Fruit fly (Drosophila melanogaster) whole organism, pupa: ENCODE data around the gene CG42353.
A peak's percentile ranks its signal among the peaks of the same experiment; 100 is the strongest.

Experiments used
- CG10348 ChIP-seq: fragments of 200-800 bp; sonication (Bioruptor generic); IDR thresholded peaks from 2 replicates; pipeline ENCODE4 v1.3.6; 2022; ENCODE audit warnings: missing biosample characterization, missing genetic modification characterization
- CG12605 ChIP-seq: fragments of 200-800 bp; sonication (Bioruptor generic); IDR thresholded peaks from 2 replicates; pipeline ENCODE4 v1.3.6; 2022; ENCODE audit warnings: missing biosample characterization, missing genetic modification characterization
- CG13204 ChIP-seq: fragments of 200-800 bp; sonication (Bioruptor generic); optimal IDR thresholded peaks from 2 replicates; lab custom pipeline; 2018; ENCODE audit warnings: missing biosample characterization, mild to moderate bottlenecking, missing genetic modification characterization, moderate library complexity
- CG14655 ChIP-seq: fragments of 200-800 bp; sonication (Bioruptor generic); optimal IDR thresholded peaks from 3 replicates; lab custom pipeline; 2017; ENCODE audit warnings: mild to moderate bottlenecking, missing biosample characterization, missing genetic modification reagents, missing genetic modification characterization
- CG15710 ChIP-seq: fragments of 200-800 bp; sonication (Bioruptor generic); optimal IDR thresholded peaks from 2 replicates; lab custom pipeline; 2018; ENCODE audit warnings: missing biosample characterization, mild to moderate bottlenecking, missing genetic modification characterization, moderate library complexity
- CG17806 ChIP-seq: fragments of 200-800 bp; sonication (Bioruptor generic); optimal IDR thresholded peaks from 2 replicates; lab custom pipeline; 2018; ENCODE audit warnings: missing biosample characterization, mild to moderate bottlenecking, missing genetic modification characterization, moderate library complexity
- CG32121 ChIP-seq: fragments of 200-800 bp; sonication (Bioruptor generic); IDR thresholded peaks from 2 replicates; pipeline ENCODE4 v1.3.6; 2022; ENCODE audit warnings: missing biosample characterization, missing genetic modification characterization
- CG34367 ChIP-seq: fragments of 200-800 bp; sonication (Bioruptor generic); optimal IDR thresholded peaks from 2 replicates; lab custom pipeline; 2018; ENCODE audit warnings: missing biosample characterization, mild to moderate bottlenecking, missing genetic modification characterization
- CG4496 ChIP-seq: fragments of 200-800 bp; sonication (Bioruptor generic); IDR thresholded peaks from 3 replicates; pipeline ENCODE4 v1.3.6; 2022; ENCODE audit warnings: missing biosample characterization, missing genetic modification characterization
- CG8159 ChIP-seq: fragments of 200-800 bp; sonication (Bioruptor generic); optimal IDR thresholded peaks from 3 replicates; lab custom pipeline; 2018; ENCODE audit warnings: missing biosample characterization, mild to moderate bottlenecking, missing genetic modification characterization, moderate library complexity
- CG8301 ChIP-seq: fragments of 200-800 bp; sonication (Bioruptor generic); optimal IDR thresholded peaks from 2 replicates; lab custom pipeline; 2018; ENCODE audit warnings: missing biosample characterization, mild to moderate bottlenecking, missing genetic modification characterization
- CG9948 ChIP-seq: fragments of 200-800 bp; sonication (Bioruptor generic); optimal IDR thresholded peaks from 2 replicates; lab custom pipeline; 2018; ENCODE audit warnings: missing biosample characterization, mild to moderate bottlenecking, missing genetic modification characterization, moderate library complexity
- D1 ChIP-seq: fragments of 200-800 bp; sonication (Bioruptor generic); optimal IDR thresholded peaks from 2 replicates; lab custom pipeline; 2018; ENCODE audit warnings: missing biosample characterization, mild to moderate bottlenecking, missing genetic modification characterization, moderate library complexity
- EcR ChIP-seq: fragments of 200-800 bp; sonication (Bioruptor generic); optimal IDR thresholded peaks from 3 replicates; lab custom pipeline; 2019; ENCODE audit warnings: missing biosample characterization, missing genetic modification characterization, mild to moderate bottlenecking, moderate library complexity, missing genetic modification reagents
- Ets98B ChIP-seq: fragments of 200-800 bp; sonication (Bioruptor generic); IDR thresholded peaks from 2 replicates; pipeline ENCODE4 v1.3.6; 2022; ENCODE audit warnings: missing biosample characterization, missing genetic modification characterization
- Pif1A ChIP-seq: fragments of 200-800 bp; sonication (Bioruptor generic); optimal IDR thresholded peaks from 3 replicates; lab custom pipeline; 2016; ENCODE audit warnings: missing biosample characterization, missing genetic modification characterization
- Pif1B ChIP-seq: fragments of 200-800 bp; sonication (Bioruptor generic); optimal IDR thresholded peaks from 3 replicates; lab custom pipeline; 2016; ENCODE audit warnings: missing biosample characterization, missing genetic modification characterization
- Snoo ChIP-seq: fragments of 200-800 bp; sonication (Bioruptor generic); optimal IDR thresholded peaks from 3 replicates; lab custom pipeline; 2017; ENCODE audit warnings: missing biosample characterization, mild to moderate bottlenecking, missing genetic modification characterization, inconsistent platforms
- fd96Ca ChIP-seq: fragments of 200-800 bp; sonication (Bioruptor generic); IDR thresholded peaks from 3 replicates; pipeline ENCODE4 v1.3.6; 2022; ENCODE audit warnings: missing biosample characterization, missing genetic modification characterization
- gl ChIP-seq: fragments of 200-800 bp; sonication (Bioruptor generic); optimal IDR thresholded peaks from 2 replicates; lab custom pipeline; 2018; ENCODE audit warnings: missing biosample characterization, mild to moderate bottlenecking, missing genetic modification characterization
- rn ChIP-seq: fragments of 200-800 bp; sonication (Bioruptor generic); IDR thresholded peaks from 2 replicates; pipeline ENCODE4 v1.3.6; 2022; ENCODE audit warnings: missing biosample characterization, missing genetic modification characterization

The CG42353 gene

dm6 chrX:16092614-16093280 is 12.0 kb downstream of the CG42353 start:
- TF ChIP-seq CG8301 (peak; percentile 8), CG32121 (GFP tag; lab: Robert Waterston, UW) (peak; percentile 53), CG15710 (no peak), gl (tag; lab: Kevin White, UChicago) (no peak), CG14655 (GFP tag; lab: Kevin White, UChicago) (no peak), CG4496 (GFP tag; lab: Robert Waterston, UW) (peak; percentile 74), Pif1B (GFP tag; lab: Kevin White, UChicago) (peak; percentile 17), rn (GFP tag; lab: Robert Waterston, UW) (no peak), Pif1A (GFP tag; lab: Kevin White, UChicago) (peak; percentile 36), CG8159 (tag; lab: Kevin White, UChicago) (peak; percentile 96), CG13204 (GFP tag; lab: Kevin White, UChicago) (no peak), fd96Ca (peak; percentile 50; the same call in 1 of the 3 replicates), EcR (GFP tag; lab: Kevin White, UChicago) (peak; percentile 54), CG34367 (tag; lab: Kevin White, UChicago) (no peak), CG10348 (GFP tag; lab: Robert Waterston, UW) (no peak), CG12605 (GFP tag; lab: Robert Waterston, UW) (0 out of 2 replicates have a peak, but pooled peaks have one; percentile 26), CG17806 (tag; lab: Kevin White, UChicago) (peak; percentile 10)

dm6 chrX:16091431-16091990 is 13.2 kb downstream of the CG42353 start, which contains the start of gene Tob:
Gene Tob (minus strand): TSS chrX:16091495.
- TF ChIP-seq gl (tag; lab: Kevin White, UChicago): peak; percentile 19
- no peak for TF ChIP-seq CG9948 (tag; lab: Kevin White, UChicago)
- TF ChIP-seq EcR (GFP tag; lab: Kevin White, UChicago): peak; percentile 22
- peak; percentile 15 for TF ChIP-seq CG13204 (GFP tag; lab: Kevin White, UChicago)
- TF ChIP-seq Pif1B (GFP tag; lab: Kevin White, UChicago): peak; percentile 14
- TF ChIP-seq Ets98B (GFP tag; lab: Robert Waterston, UW): peak; percentile 71
- TF ChIP-seq CG32121 (GFP tag; lab: Robert Waterston, UW): peak; percentile 55; the same call in 1 of the 2 replicates
- peak; percentile 25 for TF ChIP-seq CG8159 (tag; lab: Kevin White, UChicago)
- TF ChIP-seq CG17806 (tag; lab: Kevin White, UChicago): no peak
- no peak for TF ChIP-seq CG15710
- TF ChIP-seq CG10348 (GFP tag; lab: Robert Waterston, UW): no peak
- peak; percentile 8 for TF ChIP-seq CG14655 (GFP tag; lab: Kevin White, UChicago)
- peak; percentile 79 for TF ChIP-seq CG4496 (GFP tag; lab: Robert Waterston, UW)
- peak; percentile 72 for TF ChIP-seq CG12605 (GFP tag; lab: Robert Waterston, UW)
- TF ChIP-seq CG8301: no peak
- peak; percentile 22 for TF ChIP-seq Snoo
- TF ChIP-seq fd96Ca: no peak; the same call in 2 of the 3 replicates

DNA sequence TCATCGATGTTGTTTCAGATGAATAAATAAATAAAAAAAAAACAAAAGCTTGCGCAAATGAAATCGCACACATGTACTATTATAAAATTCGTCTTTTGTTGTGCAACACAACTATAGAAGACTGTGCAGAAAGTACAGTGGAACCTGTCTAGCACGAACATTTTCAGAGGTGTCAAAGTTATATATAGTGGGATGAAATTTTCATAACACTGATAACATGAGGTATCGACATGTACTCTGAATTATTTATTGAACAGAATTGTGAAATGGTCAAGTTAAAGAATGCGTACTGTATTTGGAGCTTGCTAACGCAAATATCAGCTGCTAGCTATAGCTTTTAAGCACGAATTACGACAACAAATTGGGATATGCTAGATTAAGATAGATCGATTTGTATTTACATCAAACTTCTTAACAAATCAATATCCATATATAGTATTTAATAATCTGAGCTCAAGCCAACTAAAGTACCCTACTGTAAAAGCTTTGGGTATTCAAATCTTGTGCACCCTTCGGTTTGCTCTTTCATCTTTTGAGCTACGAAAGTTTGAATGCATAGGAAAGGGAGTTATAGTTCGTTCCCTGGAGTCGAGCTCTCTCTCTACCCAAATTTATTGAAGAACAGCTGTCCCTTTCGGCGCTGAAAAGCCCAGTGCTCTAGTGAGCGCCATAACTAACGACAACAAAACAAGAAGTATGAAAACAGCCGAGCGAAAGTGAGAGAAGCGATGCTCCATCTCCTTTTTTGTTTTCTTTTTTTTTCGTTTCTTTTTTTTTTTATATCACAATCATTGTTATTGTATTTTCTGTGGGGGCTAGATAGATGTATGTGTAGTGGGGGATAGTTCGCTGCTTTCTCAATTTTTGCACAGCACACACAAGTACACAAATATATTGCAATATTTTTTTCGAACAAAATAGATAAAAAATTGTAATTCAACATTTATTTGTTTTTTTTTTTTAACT is 14.3 kb downstream of the CG42353 start:
- peak; percentile 83 for TF ChIP-seq CG12605 (GFP tag; lab: Robert Waterston, UW)
- peak; percentile 72 for TF ChIP-seq CG8301
- peak; percentile 54 for TF ChIP-seq Snoo
- TF ChIP-seq Ets98B (GFP tag; lab: Robert Waterston, UW): peak; percentile 93
- peak; percentile 45 for TF ChIP-seq CG34367 (tag; lab: Kevin White, UChicago)
- peak; percentile 56 for TF ChIP-seq Pif1A (GFP tag; lab: Kevin White, UChicago)
- no peak for TF ChIP-seq EcR (GFP tag; lab: Kevin White, UChicago)
- peak; percentile 60 for TF ChIP-seq CG8159 (tag; lab: Kevin White, UChicago)
- TF ChIP-seq fd96Ca: peak; percentile 85
- TF ChIP-seq CG13204 (GFP tag; lab: Kevin White, UChicago): no peak
- TF ChIP-seq CG17806 (tag; lab: Kevin White, UChicago): peak; percentile 60
- peak; percentile 89 for TF ChIP-seq CG32121 (GFP tag; lab: Robert Waterston, UW)
- TF ChIP-seq D1 (tag; lab: Kevin White, UChicago): no peak
- peak; percentile 74 for TF ChIP-seq CG10348 (GFP tag; lab: Robert Waterston, UW)
- TF ChIP-seq CG14655 (GFP tag; lab: Kevin White, UChicago): peak; percentile 66
- no peak for TF ChIP-seq gl (tag; lab: Kevin White, UChicago)
- TF ChIP-seq Pif1B (GFP tag; lab: Kevin White, UChicago): peak; percentile 47
- TF ChIP-seq CG9948 (tag; lab: Kevin White, UChicago): peak; percentile 45
- peak; percentile 61 for TF ChIP-seq CG15710
- TF ChIP-seq CG4496 (GFP tag; lab: Robert Waterston, UW): peak; percentile 96
- TF ChIP-seq rn (GFP tag; lab: Robert Waterston, UW): peak; percentile 68; the same call in 1 of the 2 replicates
